Worm (Caenorhabditis elegans): ENCODE measurements around the gene suds-3.

suds-3 gene

DNA sequence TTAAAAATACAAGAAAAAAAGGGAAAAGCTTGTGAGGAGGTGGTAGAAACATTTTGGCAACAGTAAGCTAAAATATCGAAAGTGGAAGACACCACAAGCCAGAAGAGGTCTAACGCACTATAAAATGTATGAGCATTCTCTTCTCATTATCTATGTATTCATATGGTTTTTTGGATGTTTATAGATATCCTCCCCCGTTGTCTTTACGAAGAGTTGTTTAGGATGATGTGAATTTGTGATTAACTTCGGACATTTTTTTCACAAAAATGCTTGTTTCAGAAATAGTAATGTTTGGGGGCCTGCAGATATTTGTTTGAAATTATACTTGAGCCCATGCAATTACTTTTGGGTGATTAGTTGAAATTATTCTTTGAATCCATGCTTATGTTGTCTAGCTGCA lies 15.8 kb upstream of the suds-3 start, which contains the start of gene mec-9:
TSS of gene mec-9 (minus strand) at position 101 of the 400 bp plus-strand sequence.
- TF ChIP-seq attf-6 (GFP tag; IDR thresholded peaks at IDR 0.05) (no peak), K11D2.4 (GFP tag; IDR thresholded peaks at IDR 0.05) (no peak), hrde-1 (tag; optimal IDR thresholded peaks at IDR 0.05; ENCODE audit: borderline replicate concordance) (no peak), T07F8.4 (tag; optimal IDR thresholded peaks at IDR 0.05) (no peak), ztf-26 (tag; optimal IDR thresholded peaks at IDR 0.05) (no peak), snpc-4 (GFP tag; optimal IDR thresholded peaks at IDR 0.05) (no peak), snpc-4 (tag; optimal IDR thresholded peaks at IDR 0.05) (no peak), bed-2 (GFP tag; IDR thresholded peaks at IDR 0.05) (no peak)

DNA sequence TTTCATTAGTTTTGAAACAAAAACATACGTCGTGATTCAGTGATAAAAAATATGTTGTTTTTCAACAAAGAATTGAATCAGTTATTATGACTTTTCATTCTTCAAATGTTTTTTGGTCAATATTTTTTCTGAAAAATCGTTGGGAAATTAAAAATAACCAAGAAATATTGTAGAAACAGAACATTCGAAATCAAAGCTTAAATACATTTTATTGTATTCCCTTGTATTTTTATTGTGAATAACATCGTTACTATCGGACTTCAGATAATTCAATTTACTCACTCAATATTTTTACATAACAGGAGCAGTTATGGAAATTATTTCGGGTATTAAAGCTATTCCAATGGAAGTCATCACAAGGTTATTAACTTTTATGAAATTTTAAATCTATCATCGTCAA lies 14.2 kb upstream of the suds-3 start, which contains the start of gene C50H2.4:
TSS of gene C50H2.4 (plus strand) at position 301 of the 400 bp plus-strand sequence.
- TF ChIP-seq F49E8.2 (tag; optimal IDR thresholded peaks at IDR 0.05; ENCODE audit: insufficient read depth) (no peak), sdz-38 (tag; optimal IDR thresholded peaks at IDR 0.05) (no peak), F39B2.1 (GFP tag; IDR thresholded peaks at IDR 0.05) (no peak), nhr-90 (tag; optimal IDR thresholded peaks at IDR 0.05) (no peak), nhr-120 (GFP tag; IDR thresholded peaks at IDR 0.05) (no peak), snpc-1.1 (tag; optimal IDR thresholded peaks at IDR 0.05; ENCODE audit: insufficient read depth) (no peak), F10E7.11 (tag; optimal IDR thresholded peaks at IDR 0.05) (no peak)

DNA sequence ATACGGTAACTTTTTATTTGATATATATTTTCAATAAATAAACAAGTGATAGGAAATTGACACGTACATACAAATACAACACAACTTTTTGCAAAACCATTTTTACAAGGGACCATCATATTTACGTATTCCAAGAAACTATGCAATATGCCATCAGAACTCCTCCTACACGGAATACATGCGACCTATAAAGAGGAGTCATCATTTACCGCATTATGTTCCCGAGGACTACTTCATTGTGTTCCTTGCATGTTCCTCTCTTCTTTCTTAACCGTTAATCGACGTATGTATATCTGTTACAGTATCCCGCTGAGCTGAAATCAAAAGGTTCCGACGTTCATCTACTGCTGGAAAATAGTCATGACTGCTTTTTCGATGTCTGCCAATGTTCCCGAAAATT lies 12.4 kb upstream of the suds-3 start, which contains the start of gene C50H2.5:
TSS of gene C50H2.5 (plus strand) at position 301 of the 400 bp plus-strand sequence.
- TF ChIP-seq B0019.2 (GFP tag; conservative IDR thresholded peaks at IDR 0.05) (no peak), lin-40 (tag; optimal IDR thresholded peaks at IDR 0.05) (no peak), lsl-1 (GFP tag; optimal IDR thresholded peaks at IDR 0.05) (no peak), lag-1 (GFP tag; IDR thresholded peaks at IDR 0.05) (no peak), nfya-1 (tag; optimal IDR thresholded peaks at IDR 0.05; ENCODE audit: borderline replicate concordance, insufficient read depth) (no peak), dpff-1 (tag; optimal IDR thresholded peaks at IDR 0.05) (no peak), bed-2 (GFP tag; IDR thresholded peaks at IDR 0.05) (no peak), mes-4 (tag; optimal IDR thresholded peaks at IDR 0.05) (no peak), dox-1 (GFP tag; IDR thresholded peaks at IDR 0.05) (no peak), K11D2.4 (GFP tag; IDR thresholded peaks at IDR 0.05) (no peak), B0261.1 (tag; optimal IDR thresholded peaks at IDR 0.05) (no peak), tbx-9 (tag; optimal IDR thresholded peaks at IDR 0.05; ENCODE audit: borderline replicate concordance) (no peak), F22D6.2 (tag; optimal IDR thresholded peaks at IDR 0.05) (no peak), rcor-1 (GFP tag; IDR thresholded peaks at IDR 0.05) (no peak), zim-3 (tag; optimal IDR thresholded peaks at IDR 0.05) (no peak)

DNA sequence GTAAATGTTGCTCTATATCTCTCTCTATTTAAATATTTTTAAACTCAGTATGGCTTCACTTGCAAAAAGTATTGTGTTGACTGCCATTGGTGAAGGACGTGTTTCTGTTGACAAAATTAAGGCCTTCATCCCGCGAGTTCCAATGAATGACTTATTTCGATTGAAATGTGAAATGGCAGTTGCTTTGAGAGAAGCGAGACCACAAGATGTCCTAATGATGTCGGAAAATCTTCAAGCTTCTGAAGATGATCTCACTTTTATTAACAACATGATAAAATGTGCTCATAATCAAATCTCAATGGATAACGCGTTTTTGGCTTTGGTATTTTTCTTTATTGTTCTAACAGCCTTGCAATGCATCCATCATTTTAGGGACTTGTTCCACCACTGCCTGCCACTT lies 9.5 kb upstream of the suds-3 start, which contains the start of gene ceh-75:
TSS of gene ceh-75 (plus strand) at position 50 of the 400 bp plus-strand sequence.
- no peak for TF ChIP-seq B0035.1 (tag; optimal IDR thresholded peaks at IDR 0.05)
- TF ChIP-seq T07F8.4 (tag; optimal IDR thresholded peaks at IDR 0.05) = no peak
- no peak for TF ChIP-seq B0019.2 (GFP tag; conservative IDR thresholded peaks at IDR 0.05)
- no peak for TF ChIP-seq ceh-58 (GFP tag; IDR thresholded peaks at IDR 0.05)
- TF ChIP-seq hmg-1.2 (GFP tag; IDR thresholded peaks at IDR 0.05) = no peak
- no peak for TF ChIP-seq Y95B8A.8 (GFP tag; IDR thresholded peaks at IDR 0.05)
- no peak for TF ChIP-seq ekl-4 (GFP tag; IDR thresholded peaks at IDR 0.05)
- no peak for TF ChIP-seq F57C9.4 (tag; optimal IDR thresholded peaks at IDR 0.05)
- TF ChIP-seq him-1 (tag; optimal IDR thresholded peaks at IDR 0.05) = no peak
- TF ChIP-seq Y67H2A.10 (GFP tag; conservative IDR thresholded peaks at IDR 0.05) = no peak
- no peak for TF ChIP-seq ztf-6 (GFP tag; IDR thresholded peaks at IDR 0.05)
- no peak for TF ChIP-seq ztf-22 (GFP tag; optimal IDR thresholded peaks at IDR 0.05)
- TF ChIP-seq hrde-1 (tag; optimal IDR thresholded peaks at IDR 0.05; ENCODE audit: borderline replicate concordance) = no peak
- TF ChIP-seq xnd-1 (tag; optimal IDR thresholded peaks at IDR 0.05) = no peak
- no peak for TF ChIP-seq lin-54 (GFP tag; optimal IDR thresholded peaks at IDR 0.05)
- TF ChIP-seq tbp1 (GFP tag; optimal IDR thresholded peaks at IDR 0.05) = no peak
